Worm (Caenorhabditis elegans): Measurements from ENCODE around the gene clec-80.
"Not testable (repeated sequence)": the region's sequence is repeated elsewhere in the genome, so short reads cannot be mapped to it uniquely, and the experiment has no call there.

Gene clec-80

ce11 chrIV:2777841-2778240 is 45.7 kb upstream of the clec-80 start, which contains the start of gene Y54G2A.72:
Y54G2A.72 (plus strand) TSS chrIV:2778141.
- not testable (repeated sequence) for TF ChIP-seq zip-5 (tag; optimal IDR thresholded peaks at IDR 0.05); dve-1 (tag; optimal IDR thresholded peaks at IDR 0.05); C38D4.7 (GFP tag; optimal IDR thresholded peaks at IDR 0.05)

ce11 chrIV:2782793-2783540 is 40.6 kb upstream of the clec-80 start, which contains the start of gene Y54G2A.12:
Y54G2A.12 (minus strand) TSS chrIV:2782843.
- TF ChIP-seq Y22D7AL.16 (tag; optimal IDR thresholded peaks at IDR 0.05) (no peak), lim-6 (tag; optimal IDR thresholded peaks at IDR 0.05) (no peak), hlh-15 (tag; optimal IDR thresholded peaks at IDR 0.05) (no peak), hlh-8 (tag; optimal IDR thresholded peaks at IDR 0.05) (no peak), hlh-13 (GFP tag; optimal IDR thresholded peaks at IDR 0.05) (no peak), ceh-34 (tag; optimal IDR thresholded peaks at IDR 0.05) (no peak), sox-4 (tag; optimal IDR thresholded peaks at IDR 0.05) (no peak), K09A11.1 (tag; optimal IDR thresholded peaks at IDR 0.05; ENCODE audit: insufficient read depth) (no peak)

- TF ChIP-seq unc-42 (tag; optimal IDR thresholded peaks at IDR 0.05) (peak; percentile 71), unc-55 (GFP tag; optimal IDR thresholded peaks at IDR 0.05) (peak; percentile 14), dmd-4 (tag; optimal IDR thresholded peaks at IDR 0.05; ENCODE audit: borderline replicate concordance) (no peak), nfya-1 (tag; optimal IDR thresholded peaks at IDR 0.05) (peak; percentile 44)
Observed at ce11 chrIV:2785057-2785456, 38.5 kb upstream of the clec-80 start.

- not testable (repeated sequence) for TF ChIP-seq elt-4, C08G9.2, lim-6 (tag; optimal IDR thresholded peaks at IDR 0.05)
Observed at ce11 chrIV:2788389-2788788, 35.2 kb upstream of the clec-80 start, which contains the start of gene atln-1. atln-1 (plus strand) TSS chrIV:2788689.

ce11 chrIV:2793956-2794355 is 29.6 kb upstream of the clec-80 start:
- no peak for TF ChIP-seq ceh-6 (GFP tag; optimal IDR thresholded peaks at IDR 0.05)
- TF ChIP-seq pat-9 (tag; optimal IDR thresholded peaks at IDR 0.05): no peak
- no peak for TF ChIP-seq K09A11.1 (tag; optimal IDR thresholded peaks at IDR 0.05; ENCODE audit: insufficient read depth)
- TF ChIP-seq pax-1 (tag; optimal IDR thresholded peaks at IDR 0.05): no peak
- TF ChIP-seq nfya-1 (tag; optimal IDR thresholded peaks at IDR 0.05): peak; percentile 72
- TF ChIP-seq hlh-6 (tag; optimal IDR thresholded peaks at IDR 0.05): no peak
- TF ChIP-seq che-1 (tag; optimal IDR thresholded peaks at IDR 0.05): no peak
- no peak for TF ChIP-seq ceh-45 (GFP tag; IDR thresholded peaks at IDR 0.05)

ce11 chrIV:2798339-2798738 is 25.2 kb upstream of the clec-80 start, which contains the start of gene Y54G2A.52:
Y54G2A.52 (minus strand) TSS chrIV:2798686.
- TF ChIP-seq elt-2 (tag; optimal IDR thresholded peaks at IDR 0.05) (peak; percentile 14), pros-1 (tag; optimal IDR thresholded peaks at IDR 0.05) (no peak)

ce11 chrIV:2799389-2799788 is 24.2 kb upstream of the clec-80 start, which contains the start of gene Y54G2A.10:
Y54G2A.10 (plus strand) TSS chrIV:2799689.
- no peak for TF ChIP-seq eyg-1 (tag; optimal IDR thresholded peaks at IDR 0.05)
- no peak for TF ChIP-seq sdc-2 (tag; optimal IDR thresholded peaks at IDR 0.05)
- no peak for TF ChIP-seq unc-3 (GFP tag; conservative IDR thresholded peaks at IDR 0.05)
- TF ChIP-seq unc-3 (tag; optimal IDR thresholded peaks at IDR 0.05): no peak
- TF ChIP-seq ceh-2 (tag; optimal IDR thresholded peaks at IDR 0.05): no peak
- no peak for TF ChIP-seq C38D4.7 (GFP tag; optimal IDR thresholded peaks at IDR 0.05)
- TF ChIP-seq pax-1 (tag; optimal IDR thresholded peaks at IDR 0.05): no peak
- no peak for TF ChIP-seq nhr-11 (tag; optimal IDR thresholded peaks at IDR 0.05)
- no peak for TF ChIP-seq ets-4 (tag; optimal IDR thresholded peaks at IDR 0.05)
- TF ChIP-seq hlh-8 (tag; optimal IDR thresholded peaks at IDR 0.05): no peak
- TF ChIP-seq gmeb-2 (tag; optimal IDR thresholded peaks at IDR 0.05): no peak
- no peak for TF ChIP-seq pat-9 (tag; optimal IDR thresholded peaks at IDR 0.05)
- no peak for TF ChIP-seq hlh-30 (tag; optimal IDR thresholded peaks at IDR 0.05; ENCODE audit: insufficient read depth)
- TF ChIP-seq ceh-19 (GFP tag; optimal IDR thresholded peaks at IDR 0.05): no peak
- no peak for TF ChIP-seq ceh-24 (tag; optimal IDR thresholded peaks at IDR 0.05)
- no peak for TF ChIP-seq ttx-3 (tag; optimal IDR thresholded peaks at IDR 0.05)
- no peak for TF ChIP-seq Y22D7AL.16 (tag; optimal IDR thresholded peaks at IDR 0.05)
- no peak for TF ChIP-seq ceh-18 (tag; optimal IDR thresholded peaks at IDR 0.05)
- no peak for TF ChIP-seq K09A11.1 (tag; optimal IDR thresholded peaks at IDR 0.05; ENCODE audit: insufficient read depth)
- no peak for TF ChIP-seq fax-1 (tag; optimal IDR thresholded peaks at IDR 0.05)

Data from whole organism, late embryonic.